Worm (Caenorhabditis elegans): ENCODE data around the gene E04F6.10.

DNA sequence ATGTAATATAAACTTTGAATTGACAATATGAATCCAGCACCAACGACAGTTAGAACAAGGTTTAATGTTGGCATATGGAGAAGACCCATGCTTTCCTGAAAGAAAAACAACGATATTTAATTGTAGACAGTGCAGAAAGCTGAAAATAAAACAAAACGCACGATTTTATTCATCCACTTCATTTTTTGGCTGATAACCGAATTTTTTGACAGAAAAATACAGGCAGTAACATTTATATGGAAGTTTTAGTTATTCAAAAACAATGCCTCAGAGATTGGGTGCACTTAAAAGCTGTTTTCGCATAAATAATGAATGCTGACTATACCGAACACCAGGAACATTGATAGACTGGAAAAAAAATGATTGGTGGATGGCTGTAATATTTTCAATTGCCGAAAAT, 51.2 kb downstream of the E04F6.10 start, which contains the start of gene mfsd-13.2:
- TF ChIP-seq R02D3.7 (tag; optimal IDR thresholded peaks at IDR 0.05) (no peak), pqm-1 (tag; optimal IDR thresholded peaks at IDR 0.05) (no peak), elt-3 (tag; optimal IDR thresholded peaks at IDR 0.05) (no peak)
